Worm (Caenorhabditis elegans) whole organism, young adult: ENCODE measurements around the gene pap-3.
"Not testable (repeated sequence)": the region's sequence is repeated elsewhere in the genome, so short reads cannot be mapped to it uniquely, and the experiment has no call there.

Source experiments
- K12H6.12 ChIP-seq: fragments of 200-800 bp; sonication (Bioruptor generic); optimal IDR thresholded peaks from 2 replicates; lab custom pipeline; 2018; ENCODE audit warnings: mild to moderate bottlenecking, missing genetic modification characterization, missing compliant biosample characterization
- Y79H2A.3 ChIP-seq: fragments of 200-800 bp; sonication (Bioruptor generic); conservative IDR thresholded peaks from 2 replicates; pipeline ENCODE4 v1.3.6; 2022; ENCODE audit warnings: missing genetic modification reagents, missing genetic modification characterization, missing compliant biosample characterization
- lsy-27 ChIP-seq: sonication (generic microtip); optimal IDR thresholded peaks from 2 replicates; lab custom pipeline; 2017; ENCODE audit warnings: missing genetic modification characterization, mild to moderate bottlenecking, missing compliant biosample characterization, antibody characterized with exemption, missing genotype, borderline replicate concordance; ENCODE audit not compliant: insufficient read depth
- pha-4 ChIP-seq: fragments of 150-350 bp; sonication (generic microtip); optimal IDR thresholded peaks from 2 replicates; lab custom pipeline; 2014; ENCODE audit warnings: missing biosample characterization, missing genetic modification reagents, missing genetic modification characterization

ce11 chrII:11824673-11825072 lies 8.3 kb upstream of the pap-3 start:
- TF ChIP-seq Y79H2A.3 (GFP tag; lab: Robert Waterston, UW); K12H6.12; pha-4 (tag; lab: Kevin White, UChicago); lsy-27 (tag; lab: Kevin White, UChicago): not testable (repeated sequence)
